Fruit fly (Drosophila melanogaster) whole organism: ENCODE measurements around the gene Ufl1.

Experiments used
- CG8478 ChIP-seq: fragments of >200 bp; optimal IDR thresholded peaks from 2 replicates; lab custom pipeline; 2018; ENCODE audit warnings: inconsistent platforms
- Dll ChIP-seq: fragments of >200 bp; optimal IDR thresholded peaks from 2 replicates; lab custom pipeline; 2017
- EcR ChIP-seq, 2 experiments: fragments of >200 bp; optimal IDR thresholded peaks; 2 replicates each; lab custom pipeline; 2017; ENCODE audit warnings: missing biosample characterization in 2 of 2, missing genetic modification characterization in 2 of 2, missing genetic modification reagents in 2 of 2
- pan ChIP-seq: fragments of >200 bp; optimal IDR thresholded peaks from 2 replicates; lab custom pipeline; 2017
- psq ChIP-seq: fragments of >200 bp; optimal IDR thresholded peaks from 2 replicates; lab custom pipeline; 2017
- usp ChIP-seq: fragments of >200 bp; optimal IDR thresholded peaks from 2 replicates; lab custom pipeline; 2017; ENCODE audit warnings: missing biosample characterization, missing genetic modification characterization, mixed read lengths

The Ufl1 gene

DNA sequence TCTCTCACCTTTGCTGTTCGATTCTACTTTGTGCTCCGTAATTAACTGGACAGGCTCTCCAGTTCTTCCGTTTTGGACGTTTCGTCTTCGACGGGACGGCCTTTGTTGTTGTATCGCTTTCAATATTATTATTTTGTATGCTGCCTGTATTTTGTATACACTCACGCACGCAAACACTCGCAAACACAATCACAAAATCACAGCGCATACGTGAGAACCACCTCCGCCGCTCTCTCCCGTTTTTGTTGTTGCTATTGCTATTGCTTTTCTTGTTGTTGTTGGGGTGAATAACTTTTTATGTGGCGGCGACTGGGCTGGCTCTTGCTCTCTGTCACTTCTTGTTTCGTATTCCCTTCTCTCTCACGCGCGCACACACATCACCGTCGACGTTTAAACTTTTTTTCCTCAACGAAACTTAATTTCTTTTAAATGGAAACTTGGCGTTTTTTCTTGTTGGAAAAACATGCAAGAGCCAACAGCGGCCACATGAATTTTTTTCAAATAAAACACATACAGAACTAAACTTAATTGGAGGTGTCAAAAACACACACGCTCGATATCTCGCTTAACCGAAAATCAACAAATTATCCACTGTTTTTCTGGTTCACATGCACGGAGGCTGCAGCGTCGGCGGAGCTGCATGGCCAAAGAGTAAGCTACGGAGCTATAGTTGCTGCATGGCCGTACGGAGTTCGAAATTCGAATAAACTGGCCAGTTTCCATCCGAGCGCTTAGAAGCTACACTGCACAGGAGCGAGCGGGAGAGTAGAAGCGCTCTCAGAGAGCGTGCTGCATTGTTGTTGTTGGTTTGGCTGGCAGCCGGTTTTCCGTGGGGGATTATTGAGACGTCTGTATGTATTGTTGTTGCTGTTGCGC lies 33.7 kb upstream of the Ufl1 start:
- TF ChIP-seq EcR (GFP tag; optimal IDR thresholded peaks at IDR 0.05; lab: Kevin White, UChicago) (peak in 1 of 2 experiments; percentile 95), pan (lab: Kevin White, UChicago) (no peak), CG8478 (no peak), Dll (lab: Kevin White, UChicago) (peak; percentile 94), usp (no peak)

- TF ChIP-seq Dll (lab: Kevin White, UChicago) (no peak), psq (lab: Kevin White, UChicago) (no peak), CG8478 (no peak), pan (lab: Kevin White, UChicago) (peak; percentile 5)
Observed at dm6 chr3R:7105503-7106164, 31.4 kb upstream of the Ufl1 start.

dm6 chr3R:7104308-7104707 lies 30.1 kb upstream of the Ufl1 start:
- no peak for TF ChIP-seq EcR (GFP tag; optimal IDR thresholded peaks at IDR 0.05; lab: Kevin White, UChicago)
- TF ChIP-seq CG8478, result no peak
- no peak for TF ChIP-seq usp
- no peak for TF ChIP-seq Dll (lab: Kevin White, UChicago)
- no peak for TF ChIP-seq pan (lab: Kevin White, UChicago)
- no peak for TF ChIP-seq psq (lab: Kevin White, UChicago)

DNA sequence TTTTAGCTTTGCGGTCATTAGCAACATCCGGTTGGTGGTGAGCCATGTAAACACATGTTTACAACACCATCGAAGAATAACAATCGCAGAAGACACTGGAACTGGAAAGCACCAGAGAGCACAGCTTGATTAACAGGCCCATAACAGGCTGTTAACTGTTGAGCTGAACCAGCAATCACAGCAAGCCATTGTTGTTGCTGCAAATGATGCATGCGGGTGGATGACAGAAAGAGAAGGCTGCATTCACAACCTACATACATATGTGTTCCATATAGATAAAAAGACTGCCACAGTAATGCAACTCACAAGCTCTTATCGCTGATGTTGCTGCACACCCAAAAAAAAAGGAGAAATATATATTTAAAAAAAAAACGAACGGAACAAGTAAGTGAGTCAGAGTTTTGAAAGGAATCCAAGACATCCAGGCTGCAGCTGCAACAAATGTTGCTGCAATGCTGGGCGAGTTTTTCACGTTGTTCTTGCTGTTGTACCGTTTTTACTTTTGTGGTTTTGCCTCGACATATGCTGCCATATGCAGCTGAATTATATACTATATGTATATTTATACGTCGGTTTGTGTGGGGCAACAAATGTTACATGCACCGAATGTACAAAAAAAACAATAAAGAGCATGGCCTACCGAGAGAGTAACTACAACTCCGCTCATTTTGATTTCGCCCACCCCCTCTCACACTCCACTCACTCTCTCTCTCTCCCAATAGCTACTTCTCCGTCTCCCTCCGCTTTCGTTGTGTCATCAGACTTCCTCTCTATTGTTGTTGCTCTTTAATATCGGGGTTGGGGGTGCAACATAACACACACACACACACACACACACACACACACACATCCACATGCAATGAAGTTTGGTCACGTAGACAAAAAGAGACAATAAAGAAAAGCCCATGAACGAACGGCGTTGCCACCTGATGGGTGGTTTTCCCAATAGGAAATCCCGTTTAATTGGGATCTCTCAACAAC lies 28.9 kb upstream of the Ufl1 start:
- TF ChIP-seq psq (lab: Kevin White, UChicago) (no peak), Dll (lab: Kevin White, UChicago) (no peak), CG8478 (no peak), pan (lab: Kevin White, UChicago) (no peak), usp (no peak), EcR (GFP tag; optimal IDR thresholded peaks at IDR 0.05; lab: Kevin White, UChicago) (no peak)

- TF ChIP-seq usp (no peak), pan (lab: Kevin White, UChicago) (no peak), Dll (lab: Kevin White, UChicago) (no peak), CG8478 (no peak), psq (lab: Kevin White, UChicago) (no peak), EcR (GFP tag; optimal IDR thresholded peaks at IDR 0.05; lab: Kevin White, UChicago) (no peak)
Observed at dm6 chr3R:7094368-7094767, 20.1 kb upstream of the Ufl1 start.

DNA sequence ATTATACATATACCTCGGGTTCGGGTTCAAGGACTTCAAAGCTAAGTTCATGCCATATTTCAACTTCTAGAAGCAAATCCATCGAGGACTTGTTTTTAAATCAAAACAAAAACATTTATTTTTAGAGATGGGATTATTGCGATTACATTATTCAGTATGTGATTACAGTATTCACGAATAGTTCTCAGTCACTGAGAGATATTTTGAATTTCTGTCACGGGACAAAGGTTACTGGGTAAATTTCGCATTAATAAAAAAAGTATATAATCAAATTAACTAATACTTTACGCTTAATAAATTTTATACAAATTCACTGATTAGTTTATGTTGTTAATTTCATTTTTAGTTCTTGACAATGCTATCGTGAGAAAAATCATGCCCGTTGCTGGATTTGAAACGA lies 19.3 kb upstream of the Ufl1 start:
- no peak for TF ChIP-seq usp

- no peak for TF ChIP-seq psq (lab: Kevin White, UChicago)
- no peak for TF ChIP-seq pan (lab: Kevin White, UChicago)
Observed at dm6 chr3R:7091904-7092303, 17.7 kb upstream of the Ufl1 start.

DNA sequence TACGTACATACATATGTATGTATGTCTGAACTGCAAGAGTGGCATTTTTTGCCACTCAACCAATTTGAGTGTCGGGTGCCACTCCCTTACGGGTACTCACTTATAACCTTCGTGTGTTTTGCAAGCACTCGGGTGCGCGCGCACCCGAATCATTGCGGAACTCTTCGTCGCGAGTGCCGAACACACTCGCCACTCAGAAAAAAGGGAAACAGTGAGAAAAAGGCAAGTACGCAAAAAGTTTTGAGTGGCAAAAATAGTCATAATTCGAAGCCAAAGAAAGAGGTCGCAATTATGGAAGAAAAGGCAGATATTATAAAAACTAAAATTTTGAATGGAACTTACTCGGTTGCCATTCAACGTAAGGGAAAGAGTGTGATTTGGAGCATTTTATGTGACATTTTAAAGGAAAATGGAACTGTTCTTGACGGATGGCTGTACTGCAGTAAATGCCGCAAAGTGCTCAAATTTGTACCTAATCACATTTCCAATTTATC lies 16.1 kb upstream of the Ufl1 start:
- peak; percentile 87 for TF ChIP-seq pan (lab: Kevin White, UChicago)
- TF ChIP-seq CG8478, result no peak
- TF ChIP-seq EcR (GFP tag; optimal IDR thresholded peaks at IDR 0.05; lab: Kevin White, UChicago), result no peak

DNA sequence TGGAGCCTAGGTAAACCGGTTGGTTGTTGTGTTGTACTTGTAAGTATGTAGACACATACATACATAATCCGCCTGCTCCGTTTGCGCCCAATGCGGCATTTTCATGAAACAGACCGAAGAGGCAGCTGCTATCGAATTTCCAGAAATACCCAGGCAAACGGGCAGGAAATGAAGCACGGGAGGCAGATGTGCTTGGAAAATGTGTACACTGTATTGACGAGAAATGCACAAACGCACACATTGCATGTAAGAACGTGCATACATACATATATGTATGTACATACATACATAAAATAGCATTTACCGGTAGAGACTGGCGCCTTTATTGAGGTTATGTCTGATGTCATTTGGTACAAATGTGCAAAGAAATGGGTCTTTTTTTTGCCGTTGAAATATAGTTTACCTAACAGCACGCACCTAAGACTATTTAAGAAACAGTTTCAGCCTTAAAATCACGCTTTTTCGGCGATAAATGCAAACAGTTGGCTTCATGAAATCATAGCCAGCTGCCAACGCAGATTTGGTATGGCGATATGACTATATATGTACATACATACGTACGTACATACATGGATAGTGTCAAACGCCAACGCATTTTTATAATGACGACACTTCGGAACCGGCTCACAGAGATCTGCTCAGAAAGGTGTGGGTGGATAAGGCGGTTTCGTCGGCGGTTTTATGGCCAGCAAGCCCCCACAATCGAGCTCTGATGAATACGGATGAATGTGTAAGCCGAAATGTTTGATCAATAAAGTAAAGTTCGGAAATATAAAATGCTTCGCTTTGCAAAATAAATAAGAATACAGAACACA lies 15.5 kb upstream of the Ufl1 start:
- no peak for TF ChIP-seq EcR (GFP tag; optimal IDR thresholded peaks at IDR 0.05; lab: Kevin White, UChicago)
- no peak for TF ChIP-seq Dll (lab: Kevin White, UChicago)
- no peak for TF ChIP-seq pan (lab: Kevin White, UChicago)
- TF ChIP-seq CG8478, result no peak
- TF ChIP-seq usp, result no peak
- TF ChIP-seq psq (lab: Kevin White, UChicago), result no peak

- TF ChIP-seq Dll (lab: Kevin White, UChicago), result no peak
Observed at dm6 chr3R:7088837-7089361, 14.6 kb upstream of the Ufl1 start.

dm6 chr3R:7087904-7088303 lies 13.7 kb upstream of the Ufl1 start:
- TF ChIP-seq Dll (lab: Kevin White, UChicago) (no peak), CG8478 (no peak), EcR (GFP tag; optimal IDR thresholded peaks at IDR 0.05; lab: Kevin White, UChicago) (no peak), psq (lab: Kevin White, UChicago) (no peak), pan (lab: Kevin White, UChicago) (no peak), usp (no peak)
